Fruit fly (Drosophila melanogaster) ovary, adult (tissue): ENCODE results near the gene CycH.
A peak's percentile ranks its signal among the peaks of the same experiment; 100 is the strongest.

ENCODE experiments used
- CG17801 ChIP-seq: fragments of 200-800 bp; optimal IDR thresholded peaks from 2 replicates; lab custom pipeline; 2019; ENCODE audit warnings: missing biosample characterization, mild to moderate bottlenecking, missing genetic modification characterization, moderate library complexity; ENCODE audit not compliant: partially characterized antibody

CycH gene

dm6 chr3L:21835569-21835968 lies 13.8 kb downstream of the CycH start:
- no peak for TF ChIP-seq CG17801 (GFP tag; lab: Kevin White, UChicago)

dm6 chr3L:21839720-21840641 lies 18.2 kb downstream of the CycH start:
- TF ChIP-seq CG17801 (GFP tag; lab: Kevin White, UChicago): peak; percentile 90

DNA sequence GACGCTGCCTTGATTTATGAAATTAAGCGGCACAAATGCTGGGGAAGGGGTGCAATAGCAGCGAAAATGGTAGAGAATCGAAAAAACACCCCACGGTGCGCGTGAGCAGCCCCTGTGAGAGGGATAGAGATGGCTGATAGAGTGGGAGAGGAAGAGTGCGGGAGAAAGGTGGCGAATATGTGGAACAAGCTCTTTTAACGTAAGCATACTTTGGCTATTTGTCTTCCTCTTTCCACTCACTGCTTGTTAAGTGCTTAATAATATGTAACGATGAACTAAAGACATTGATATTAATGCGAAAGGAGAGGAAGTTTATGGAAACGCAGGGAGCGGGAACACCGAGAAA lies 18.8 kb downstream of the CycH start:
- no peak for TF ChIP-seq CG17801 (GFP tag; lab: Kevin White, UChicago)

- peak; percentile 44 for TF ChIP-seq CG17801 (GFP tag; lab: Kevin White, UChicago)
Observed at dm6 chr3L:21841079-21841478, 19.3 kb downstream of the CycH start, which contains the start of gene P5CDh1. P5CDh1 (minus strand) TSS chr3L:21841356.

DNA sequence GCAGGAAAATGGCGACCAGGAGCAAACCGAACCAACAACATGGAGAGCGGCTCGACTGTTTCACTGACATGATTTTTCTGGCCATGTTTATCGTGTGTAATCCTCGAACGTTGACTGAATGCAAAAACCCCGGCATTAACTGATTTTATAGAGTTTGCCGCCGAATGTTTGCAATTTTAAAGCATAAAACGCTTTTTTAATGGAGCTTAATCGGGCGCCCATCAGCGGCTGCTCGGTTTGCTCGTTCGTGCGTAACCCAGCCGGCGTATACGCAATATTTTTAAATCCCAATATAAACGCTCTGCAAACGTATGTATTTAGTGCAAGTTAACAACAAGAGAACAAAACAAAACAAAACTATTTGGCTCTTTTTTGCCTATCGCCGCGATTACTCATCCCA lies 20.5 kb downstream of the CycH start, which contains the start of gene CG14563:
Gene CG14563 (minus strand): TSS at position 101 of the 400 bp plus-strand sequence.
- no peak for TF ChIP-seq CG17801 (GFP tag; lab: Kevin White, UChicago)

DNA sequence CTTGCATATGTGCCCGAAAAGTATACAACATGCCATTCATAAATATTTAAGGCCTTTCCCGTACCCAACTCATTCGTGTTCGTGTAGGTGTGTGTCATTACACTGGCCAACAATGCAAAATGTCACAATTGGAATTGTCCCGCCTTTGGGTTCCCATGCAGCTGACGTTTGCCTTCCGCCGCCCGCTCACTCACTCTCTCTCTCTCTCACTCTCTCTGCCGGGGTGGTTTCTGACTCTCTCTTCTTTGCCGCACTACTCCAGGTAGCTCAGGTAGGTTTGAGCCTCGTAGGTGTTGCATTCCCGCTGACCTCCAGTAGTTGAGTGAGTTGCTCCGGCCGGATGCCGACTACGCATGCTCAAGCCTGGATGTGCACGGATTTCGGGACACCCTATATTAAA lies 21.5 kb downstream of the CycH start:
- TF ChIP-seq CG17801 (GFP tag; lab: Kevin White, UChicago): no peak

dm6 chr3L:21844488-21844887 lies 22.7 kb downstream of the CycH start, which contains the start of gene mub:
mub (plus strand) TSS chr3L:21844788.
- TF ChIP-seq CG17801 (GFP tag; lab: Kevin White, UChicago): no peak

- TF ChIP-seq CG17801 (GFP tag; lab: Kevin White, UChicago): no peak
Observed at dm6 chr3L:21846591-21846990, 24.8 kb downstream of the CycH start.

DNA sequence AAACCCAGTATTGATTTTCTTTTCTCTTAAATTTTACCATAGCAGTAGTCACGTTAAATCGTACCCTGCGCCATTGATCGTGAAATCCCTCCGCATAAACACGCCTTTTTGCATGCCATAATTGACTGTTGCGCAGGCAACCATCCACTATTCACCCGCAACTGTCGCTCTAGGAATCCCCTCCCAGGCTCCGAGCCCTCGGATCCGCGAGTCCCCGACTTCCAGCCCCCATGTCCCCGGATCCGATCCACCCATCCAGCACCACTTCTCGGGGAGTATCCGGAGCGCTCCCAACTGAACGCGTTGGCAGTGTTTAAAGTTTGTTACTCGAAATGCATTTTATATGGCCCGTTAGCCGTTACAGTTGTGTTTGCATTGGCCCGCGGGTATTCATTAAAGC lies 26.5 kb downstream of the CycH start:
- no peak for TF ChIP-seq CG17801 (GFP tag; lab: Kevin White, UChicago)

DNA sequence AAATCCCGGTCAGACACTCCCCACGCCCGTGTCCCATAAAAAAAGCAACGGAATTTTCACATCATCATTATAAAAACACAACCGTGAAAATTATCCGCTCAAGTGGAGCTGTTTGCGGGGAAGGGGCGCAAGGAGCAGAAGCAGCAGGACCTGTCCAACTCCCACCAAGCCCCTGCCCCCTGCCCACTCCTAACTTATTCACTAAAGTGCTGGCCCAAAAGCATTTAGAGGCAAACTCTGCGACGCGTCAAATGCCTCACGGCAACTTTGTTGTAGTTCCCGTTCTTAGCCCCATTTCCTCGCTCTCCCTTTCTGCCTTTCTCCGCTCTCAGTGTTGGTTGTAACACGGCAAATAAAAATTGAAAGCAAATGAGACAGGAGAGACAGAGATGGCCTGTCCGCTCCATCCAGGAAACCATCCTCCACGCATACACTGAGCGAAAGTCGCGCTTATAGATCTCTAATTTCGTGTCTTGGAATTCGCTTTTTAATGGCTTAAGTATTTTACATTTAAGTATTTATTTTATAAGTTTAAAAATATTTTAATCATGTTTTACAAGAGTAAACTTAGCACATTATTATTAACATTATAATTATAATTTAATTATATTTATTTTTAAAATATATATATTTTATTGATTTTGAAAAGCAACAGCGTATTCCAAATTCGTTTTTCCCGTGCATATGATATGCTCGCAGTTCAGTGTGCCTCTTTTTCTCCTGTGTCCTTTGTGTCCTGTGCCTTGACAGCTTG lies 37.7 kb downstream of the CycH start:
- TF ChIP-seq CG17801 (GFP tag; lab: Kevin White, UChicago): no peak

DNA sequence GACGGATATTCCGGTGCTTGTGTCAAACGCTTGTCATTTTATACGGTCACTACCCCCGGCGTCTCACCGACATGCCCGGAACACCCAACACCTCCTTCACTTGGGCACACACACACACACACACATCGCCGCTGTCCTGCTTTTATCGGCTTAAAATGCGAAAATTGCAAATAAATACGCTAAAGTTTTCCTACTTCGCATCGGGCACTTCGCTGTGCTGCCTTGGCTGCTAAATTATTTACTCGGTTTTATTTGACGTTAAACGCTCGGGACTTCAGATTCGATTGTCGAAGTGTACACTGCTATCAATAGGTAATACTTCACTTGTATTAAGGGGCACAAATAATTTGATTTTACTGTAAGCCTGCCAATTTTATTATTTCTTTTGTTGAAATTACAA lies 50.0 kb downstream of the CycH start:
- TF ChIP-seq CG17801 (GFP tag; lab: Kevin White, UChicago): no peak
